Worm (Caenorhabditis elegans) whole organism, L4/young adult: Measurements from ENCODE around the gene F15H10.9.

Experiments used
- dao-5 ChIP-seq: sonication (generic microtip); optimal IDR thresholded peaks from 2 replicates; lab custom pipeline; 2016; ENCODE audit warnings: missing genotype, missing genetic modification characterization, moderate library complexity, missing compliant biosample characterization
- him-1 ChIP-seq: sonication (generic microtip); optimal IDR thresholded peaks from 2 replicates; lab custom pipeline; 2016; ENCODE audit warnings: missing genotype, missing genetic modification reagents, missing genetic modification characterization, missing compliant biosample characterization

- TF ChIP-seq dao-5 (tag; lab: Kevin White, UChicago): no peak
- no peak for TF ChIP-seq him-1 (tag; lab: Kevin White, UChicago)
These were observed 11.7 kb upstream of the F15H10.9 start, which contains the start of gene apc-10 for ce11 chrV:10426253-10426652.
